Fruit fly (Drosophila melanogaster): ENCODE results near the gene CG14325.

CG14325 gene

DNA sequence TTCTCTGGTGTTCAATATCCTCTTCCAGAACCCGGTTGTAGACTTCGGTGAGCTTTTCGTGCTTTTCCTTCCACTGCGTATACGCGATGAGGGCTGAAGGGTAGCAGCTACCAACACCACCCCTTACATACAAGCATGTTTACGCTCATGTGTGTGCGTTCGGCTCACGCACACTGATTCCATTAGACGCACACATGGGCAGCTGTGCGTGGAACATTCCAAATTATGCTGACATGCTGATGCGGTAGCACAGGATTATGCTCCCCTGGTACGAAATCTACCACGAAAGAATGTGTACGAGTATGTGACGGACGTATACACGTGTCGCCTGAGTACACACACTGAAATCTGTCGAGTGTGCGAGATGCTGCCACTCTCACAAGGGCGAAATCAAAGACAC, 23.2 kb upstream of the CG14325 start (continued):
- TF ChIP-seq CG16813 (GFP tag; IDR thresholded peaks at IDR 0.05; ENCODE audit: partially characterized antibody) (peak; percentile 11; the same call in 1 of the 3 replicates), HmgZ (tag; optimal IDR thresholded peaks at IDR 0.05) (peak; percentile 21), CG15514 (GFP tag; optimal IDR thresholded peaks at IDR 0.05) (peak; percentile 11), CG12659 (GFP tag; optimal IDR thresholded peaks at IDR 0.05) (no peak), kah (GFP tag; optimal IDR thresholded peaks at IDR 0.05) (no peak), hkb (optimal IDR thresholded peaks at IDR 0.05) (no peak), hkb (GFP tag; IDR thresholded peaks at IDR 0.05) (no peak), amos (GFP tag; IDR thresholded peaks at IDR 0.05; ENCODE audit: partially characterized antibody) (peak; percentile 23; the same call in 1 of the 2 replicates), CG11247 (GFP tag; IDR thresholded peaks at IDR 0.05) (no peak), CG6791 (GFP tag; IDR thresholded peaks at IDR 0.05; ENCODE audit: partially characterized antibody) (peak; percentile 61; the same call in 2 of the 3 replicates), chinmo (GFP tag; IDR thresholded peaks at IDR 0.05; ENCODE audit: partially characterized antibody) (peak; percentile 85; the same call in 1 of the 4 replicates), pfk (GFP tag; optimal IDR thresholded peaks at IDR 0.05) (peak; percentile 7), pzg (GFP tag; optimal IDR thresholded peaks at IDR 0.05) (peak; percentile 19), CG7271 (tag; optimal IDR thresholded peaks at IDR 0.05) (no peak), CG8944 (GFP tag; optimal IDR thresholded peaks at IDR 0.05) (no peak), CG11696 (GFP tag; IDR thresholded peaks at IDR 0.05) (no peak), D (optimal IDR thresholded peaks at IDR 0.05) (peak; percentile 59), D (GFP tag; optimal IDR thresholded peaks at IDR 0.05) (no peak), Oli (tag; optimal IDR thresholded peaks at IDR 0.05) (no peak), odd (GFP tag; optimal IDR thresholded peaks at IDR 0.05) (no peak), CG32767 (GFP tag; IDR thresholded peaks at IDR 0.05) (no peak), Dll (GFP tag; IDR thresholded peaks at IDR 0.05; ENCODE audit: partially characterized antibody) (0 out of 4 replicates have a peak, but pooled peaks have one; percentile 34), mirr (GFP tag; optimal IDR thresholded peaks at IDR 0.05) (peak; percentile 85), CG18476 (GFP tag; optimal IDR thresholded peaks at IDR 0.05) (no peak), gce (GFP tag; IDR thresholded peaks at IDR 0.05) (no peak), lov (optimal IDR thresholded peaks at IDR 0.05) (no peak), lov (GFP tag; IDR thresholded peaks at IDR 0.05) (peak; percentile 91; the same call in 2 of the 3 replicates), CG8290 (GFP tag; optimal IDR thresholded peaks at IDR 0.05) (no peak), CG8290 (tag; optimal IDR thresholded peaks at IDR 0.05) (no peak), CG10431 (GFP tag; optimal IDR thresholded peaks at IDR 0.05) (no peak), pros (GFP tag; optimal IDR thresholded peaks at IDR 0.05) (peak; percentile 100), CG31224 (GFP tag; IDR thresholded peaks at IDR 0.05) (peak; percentile 98), row (GFP tag; IDR thresholded peaks at IDR 0.05) (no peak), vnd (GFP tag; IDR thresholded peaks at IDR 0.05; ENCODE audit: partially characterized antibody) (no peak), Rfx (GFP tag; IDR thresholded peaks at IDR 0.05) (0 out of 2 replicates have a peak, but pooled peaks have one; percentile 12), run (tag; optimal IDR thresholded peaks at IDR 0.05) (no peak), gt (GFP tag; IDR thresholded peaks at IDR 0.05) (no peak), Kr (GFP tag; optimal IDR thresholded peaks at IDR 0.05) (peak; percentile 30), CG4360 (GFP tag; IDR thresholded peaks at IDR 0.05) (no peak), NFAT (GFP tag; IDR thresholded peaks at IDR 0.05) (no peak), Blimp-1 (GFP tag; optimal IDR thresholded peaks at IDR 0.05) (no peak), ci (GFP tag; IDR thresholded peaks at IDR 0.05) (no peak; the same call in 2 of the 3 replicates), twi (tag; optimal IDR thresholded peaks at IDR 0.05) (peak; percentile 94), MBD-R2 (GFP tag; IDR thresholded peaks at IDR 0.05) (peak; percentile 27; the same call in 1 of the 2 replicates), dysf (GFP tag; IDR thresholded peaks at IDR 0.05) (no peak), CG34224 (GFP tag; IDR thresholded peaks at IDR 0.05; ENCODE audit: partially characterized antibody) (peak; percentile 26; the same call in 1 of the 3 replicates), CG31441 (GFP tag; IDR thresholded peaks at IDR 0.05) (no peak), ttk (GFP tag; IDR thresholded peaks at IDR 0.05) (peak; percentile 81), HmgD (GFP tag; optimal IDR thresholded peaks at IDR 0.05) (peak; percentile 66), br (optimal IDR thresholded peaks at IDR 0.05) (no peak), CG16863 (GFP tag; optimal IDR thresholded peaks at IDR 0.05) (no peak), Mad (GFP tag; optimal IDR thresholded peaks at IDR 0.05) (no peak)
